Worm (Caenorhabditis elegans) whole organism, young adult: ENCODE measurements around the gene zip-7.
"Not testable (repeated sequence)": the region's sequence is repeated elsewhere in the genome, so short reads cannot be mapped to it uniquely, and the experiment has no call there.

Experiments used
- B0261.1 ChIP-seq: sonication (generic microtip); optimal IDR thresholded peaks from 2 replicates; lab custom pipeline; 2016; ENCODE audit warnings: mild to moderate bottlenecking, missing genetic modification characterization, moderate library complexity, missing compliant biosample characterization
- B0336.3 ChIP-seq: fragments of 200-800 bp; sonication (Bioruptor generic); IDR thresholded peaks from 2 replicates; pipeline ENCODE4 v1.3.6; 2022; ENCODE audit warnings: missing genetic modification characterization, missing compliant biosample characterization
- F23B12.7 ChIP-seq: sonication (generic microtip); optimal IDR thresholded peaks from 2 replicates; lab custom pipeline; 2017; ENCODE audit warnings: missing genetic modification characterization, mild to moderate bottlenecking, missing compliant biosample characterization, antibody characterized with exemption, moderate library complexity; ENCODE audit not compliant: insufficient read depth
- K11D2.4 ChIP-seq: fragments of 200-800 bp; sonication (Bioruptor generic); IDR thresholded peaks from 2 replicates; pipeline ENCODE4 v1.3.6; 2022; ENCODE audit warnings: missing genetic modification reagents, missing genetic modification characterization, missing compliant biosample characterization
- Y53F4B.3 ChIP-seq: fragments of 200-800 bp; sonication (Bioruptor generic); IDR thresholded peaks from 2 replicates; pipeline ENCODE4 v1.3.6; 2022; ENCODE audit warnings: missing genetic modification reagents, missing genetic modification characterization, missing compliant biosample characterization
- Y53G8AR.9 ChIP-seq: fragments of 200-800 bp; sonication (Bioruptor generic); conservative IDR thresholded peaks from 2 replicates; pipeline ENCODE4 v1.3.6; 2022; ENCODE audit warnings: missing genetic modification reagents, missing genetic modification characterization, missing compliant biosample characterization
- Y67H2A.10 ChIP-seq: fragments of 200-800 bp; sonication (Bioruptor generic); conservative IDR thresholded peaks from 2 replicates; pipeline ENCODE4 v1.3.6; 2022; ENCODE audit warnings: missing genetic modification reagents, missing genetic modification characterization, missing compliant biosample characterization
- Y95B8A.8 ChIP-seq: fragments of 200-800 bp; sonication (Bioruptor generic); IDR thresholded peaks from 2 replicates; pipeline ENCODE4 v1.3.6; 2022; ENCODE audit warnings: missing genetic modification reagents, missing genetic modification characterization, missing compliant biosample characterization
- attf-6 ChIP-seq: fragments of 200-800 bp; sonication (Bioruptor generic); IDR thresholded peaks from 2 replicates; pipeline ENCODE4 v1.3.6; 2022; ENCODE audit warnings: missing genetic modification reagents, missing genetic modification characterization, missing compliant biosample characterization
- ceh-40 ChIP-seq: fragments of 200-800 bp; sonication (Bioruptor generic); IDR thresholded peaks from 2 replicates; pipeline ENCODE4 v1.3.6; 2022; ENCODE audit warnings: missing genetic modification characterization, missing compliant biosample characterization
- ceh-79 ChIP-seq: sonication (generic microtip); optimal IDR thresholded peaks from 2 replicates; lab custom pipeline; 2017; ENCODE audit warnings: mild to moderate bottlenecking, missing genetic modification characterization, missing compliant biosample characterization
- egl-44 ChIP-seq: fragments of 200-800 bp; sonication (Bioruptor generic); IDR thresholded peaks from 2 replicates; pipeline ENCODE4 v1.3.6; 2022; ENCODE audit warnings: missing genetic modification reagents, missing genetic modification characterization, missing compliant biosample characterization
- him-1 ChIP-seq: sonication (generic microtip); optimal IDR thresholded peaks from 2 replicates; lab custom pipeline; 2016; ENCODE audit warnings: missing genotype, missing genetic modification reagents, missing genetic modification characterization, missing compliant biosample characterization
- hlh-26 ChIP-seq: fragments of 200-800 bp; sonication (Bioruptor generic); conservative IDR thresholded peaks from 2 replicates; pipeline ENCODE4 v1.3.6; 2022; ENCODE audit warnings: missing genetic modification reagents, missing genetic modification characterization, missing compliant biosample characterization
- hmg-1.2 ChIP-seq: fragments of 200-800 bp; sonication (Bioruptor generic); IDR thresholded peaks from 2 replicates; pipeline ENCODE4 v1.3.6; 2022; ENCODE audit warnings: missing genetic modification reagents, missing genetic modification characterization, missing compliant biosample characterization
- hmg-20 ChIP-seq: fragments of 200-800 bp; sonication (Bioruptor generic); IDR thresholded peaks from 2 replicates; pipeline ENCODE4 v1.3.6; 2022; ENCODE audit warnings: missing genetic modification reagents, missing genetic modification characterization, missing compliant biosample characterization
- lin-35 ChIP-seq, 3 experiments: fragments of 150-350 bp in 2 of 3; sonication (generic microtip) in 1 of 3; optimal IDR thresholded peaks; 2 replicates each; lab custom pipeline; 2014 to 2018; ENCODE audit warnings: missing biosample characterization in 3 of 3, missing genetic modification characterization in 3 of 3, missing genetic modification reagents in 3 of 3
- lin-40 ChIP-seq: sonication (generic microtip); optimal IDR thresholded peaks from 2 replicates; lab custom pipeline; 2016; ENCODE audit warnings: missing genetic modification characterization, mild to moderate bottlenecking, missing compliant biosample characterization, missing genotype, missing genetic modification reagents
- mel-28 ChIP-seq: sonication (generic microtip); optimal IDR thresholded peaks from 2 replicates; lab custom pipeline; 2016; ENCODE audit warnings: borderline replicate concordance, mild to moderate bottlenecking, missing genetic modification characterization, missing compliant biosample characterization
- mes-4 ChIP-seq: sonication (generic microtip); optimal IDR thresholded peaks from 2 replicates; lab custom pipeline; 2016; ENCODE audit warnings: missing genotype, missing genetic modification characterization, missing compliant biosample characterization
- mxl-1 ChIP-seq: sonication (generic microtip); optimal IDR thresholded peaks from 2 replicates; lab custom pipeline; 2016; ENCODE audit warnings: missing genetic modification characterization, missing compliant biosample characterization
- nfyb-1 ChIP-seq: fragments of 200-800 bp; sonication (Bioruptor generic); IDR thresholded peaks from 2 replicates; pipeline ENCODE4 v1.3.6; 2022; ENCODE audit warnings: missing genetic modification reagents, missing genetic modification characterization, missing compliant biosample characterization
- nhr-27 ChIP-seq: fragments of 200-800 bp; sonication (Bioruptor generic); optimal IDR thresholded peaks from 2 replicates; lab custom pipeline; 2018; ENCODE audit warnings: mild to moderate bottlenecking, missing genetic modification characterization, moderate library complexity, missing compliant biosample characterization
- rcor-1 ChIP-seq: fragments of 200-800 bp; sonication (Bioruptor generic); IDR thresholded peaks from 2 replicates; pipeline ENCODE4 v1.3.6; 2022; ENCODE audit warnings: missing genetic modification reagents, missing genetic modification characterization, missing compliant biosample characterization
- repo-1 ChIP-seq: sonication (generic microtip); optimal IDR thresholded peaks from 2 replicates; lab custom pipeline; 2017; ENCODE audit warnings: mild to moderate bottlenecking, missing genetic modification characterization, missing compliant biosample characterization
- rpc-1 ChIP-seq, 2 experiments: fragments of 150-350 bp in 1 of 2; sonication (generic microtip) in 1 of 2; optimal IDR thresholded peaks; 2 replicates each; lab custom pipeline; 2014 to 2018; ENCODE audit warnings: missing biosample characterization in 1 of 2, missing genetic modification characterization in 1 of 2, missing genetic modification reagents in 1 of 2, missing genotype in 1 of 2
- sdz-38 ChIP-seq: sonication (generic microtip); optimal IDR thresholded peaks from 2 replicates; lab custom pipeline; 2016; ENCODE audit warnings: missing genotype, missing genetic modification characterization, missing compliant biosample characterization
- snpc-3.4 ChIP-seq: sonication (generic microtip); optimal IDR thresholded peaks from 2 replicates; lab custom pipeline; 2017; ENCODE audit warnings: missing genetic modification characterization, mild to moderate bottlenecking, missing compliant biosample characterization, antibody characterized with exemption, moderate library complexity, missing genotype, missing genetic modification reagents
- snpc-4 ChIP-seq, 5 experiments: fragments of 150-350 bp in 1 of 5; sonication (generic microtip) in 4 of 5; optimal IDR thresholded peaks; 2 replicates each; lab custom pipeline; 2014 to 2018; ENCODE audit warnings: missing genetic modification characterization in 5 of 5, missing biosample characterization in 3 of 5, antibody characterized with exemption in 2 of 5, mild to moderate bottlenecking in 2 of 5, missing compliant biosample characterization in 2 of 5, missing genotype in 2 of 5, moderate library complexity in 2 of 5, missing genetic modification reagents in 1 of 5
- tbp1 ChIP-seq: fragments of 200-800 bp; sonication (Bioruptor generic); optimal IDR thresholded peaks from 2 replicates; lab custom pipeline; 2018; ENCODE audit warnings: mild to moderate bottlenecking, missing genetic modification characterization, missing compliant biosample characterization
- ztf-26 ChIP-seq: sonication (generic microtip); optimal IDR thresholded peaks from 2 replicates; lab custom pipeline; 2017; ENCODE audit warnings: missing genetic modification characterization, missing compliant biosample characterization
- ztf-28 ChIP-seq: fragments of 200-800 bp; sonication (Bioruptor generic); IDR thresholded peaks from 2 replicates; pipeline ENCODE4 v1.3.6; 2022; ENCODE audit warnings: missing genetic modification reagents, missing genetic modification characterization, missing compliant biosample characterization

Gene zip-7

ce11 chrIV:16482143-16482542 is 23.3 kb downstream of the zip-7 start:
- TF ChIP-seq rpc-1 (optimal IDR thresholded peaks at IDR 0.05; lab: Kevin White, UChicago); snpc-4 (GFP tag; optimal IDR thresholded peaks at IDR 0.05; lab: Kevin White, UChicago): not testable (repeated sequence)
- TF ChIP-seq rpc-1 (tag; optimal IDR thresholded peaks at IDR 0.05; lab: Kevin White, UChicago) (peak; percentile 50), K11D2.4 (0 out of 2 replicates have a peak, but pooled peaks have one; percentile 24), attf-6 (GFP tag; lab: Robert Waterston, UW) (peak; percentile 91), B0261.1 (tag; lab: Kevin White, UChicago) (peak; percentile 55), hmg-1.2 (peak; percentile 54), tbp1 (GFP tag; lab: Kevin White, UChicago) (peak; percentile 81), snpc-4 (tag; optimal IDR thresholded peaks at IDR 0.05; lab: Kevin White, UChicago) (peak in 1 of 4 experiments; percentile 62), him-1 (tag; lab: Kevin White, UChicago) (peak; percentile 12)

- TF ChIP-seq ztf-26, Y53G8AR.9, hmg-1.2: not testable (repeated sequence)
Measured at ce11 chrIV:16480888-16481287, 24.6 kb downstream of the zip-7 start, which contains the start of gene Y51H4A.938. Y51H4A.938 (plus strand) TSS chrIV:16481188.

DNA sequence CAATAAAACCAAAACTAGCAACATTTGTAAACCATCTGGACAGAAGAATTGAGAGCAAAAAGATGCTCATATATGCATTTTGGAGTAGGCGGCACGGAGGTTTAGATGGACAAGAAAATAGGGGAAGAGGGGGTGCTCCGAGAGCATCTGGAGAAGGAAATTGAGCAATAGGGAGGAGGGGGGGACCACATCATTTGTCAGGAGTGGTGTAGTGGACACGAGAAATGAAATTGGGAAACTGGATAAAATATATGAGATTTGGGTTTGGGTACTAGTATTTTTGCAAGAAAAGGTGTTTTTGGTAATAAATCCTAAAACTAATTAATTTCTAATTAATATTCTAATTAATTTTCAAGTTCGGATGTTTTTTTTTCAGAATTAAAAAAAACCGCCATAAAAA is 28.3 kb downstream of the zip-7 start, which contains the start of gene Y51H4A.1:
Y51H4A.1 (minus strand) TSS at position 127 of the 400 bp plus-strand sequence.
- TF ChIP-seq mxl-1 (tag; lab: Kevin White, UChicago) (no peak), ztf-28 (GFP tag; lab: Robert Waterston, UW) (no peak), egl-44 (GFP tag; lab: Robert Waterston, UW) (no peak), K11D2.4 (no peak), lin-40 (tag; lab: Kevin White, UChicago) (no peak), Y53F4B.3 (GFP tag; lab: Robert Waterston, UW) (no peak), mes-4 (tag; lab: Kevin White, UChicago) (no peak), snpc-4 (GFP tag; optimal IDR thresholded peaks at IDR 0.05; lab: Kevin White, UChicago) (no peak), snpc-4 (tag; optimal IDR thresholded peaks at IDR 0.05; lab: Kevin White, UChicago) (no peak), nhr-27 (tag; lab: Kevin White, UChicago) (no peak)
- TF ChIP-seq, all 124 proteins: peak for 0

- TF ChIP-seq nfyb-1 (GFP tag; lab: Robert Waterston, UW): no peak
- no peak for TF ChIP-seq mes-4 (tag; lab: Kevin White, UChicago)
- no peak for TF ChIP-seq Y95B8A.8 (GFP tag; lab: Robert Waterston, UW)
- no peak for TF ChIP-seq lin-35 (GFP tag; optimal IDR thresholded peaks at IDR 0.05; lab: Kevin White, UChicago)
- no peak for TF ChIP-seq snpc-3.4 (tag; lab: Kevin White, UChicago)
- TF ChIP-seq hmg-20 (GFP tag; lab: Robert Waterston, UW): no peak
- no peak for TF ChIP-seq F23B12.7 (tag; lab: Kevin White, UChicago)
- no peak for TF ChIP-seq ceh-79
- TF ChIP-seq hlh-26: no peak
- no peak for TF ChIP-seq sdz-38 (tag; lab: Kevin White, UChicago)
- no peak for TF ChIP-seq mel-28 (tag; lab: Kevin White, UChicago)
- TF ChIP-seq rcor-1 (GFP tag; lab: Robert Waterston, UW): no peak
- no peak for TF ChIP-seq B0336.3 (GFP tag; lab: Robert Waterston, UW)
- no peak for TF ChIP-seq repo-1 (tag; lab: Kevin White, UChicago)
- no peak for TF ChIP-seq Y67H2A.10 (GFP tag; lab: Robert Waterston, UW)
- TF ChIP-seq ceh-40 (GFP tag; lab: Robert Waterston, UW): no peak
- TF ChIP-seq, all 124 proteins: peak for 0
Measured at ce11 chrIV:16476081-16476480, 29.4 kb downstream of the zip-7 start.
